Worm (Caenorhabditis elegans) whole organism, L1 larva: ENCODE measurements around the gene T26H5.8.

ENCODE experiments used
- C04F5.9 ChIP-seq: sonication (generic microtip); optimal IDR thresholded peaks from 2 replicates; lab custom pipeline; 2016; ENCODE audit warnings: missing genetic modification characterization, missing compliant biosample characterization
- Y116A8C.19 ChIP-seq: sonication (generic microtip); optimal IDR thresholded peaks from 2 replicates; lab custom pipeline; 2016; ENCODE audit warnings: missing compliant biosample characterization, missing genetic modification characterization, borderline replicate concordance
- aha-1 ChIP-seq: fragments of 150-350 bp; optimal IDR thresholded peaks from 2 replicates; lab custom pipeline; 2014; ENCODE audit warnings: missing biosample characterization, missing genetic modification characterization
- aly-2 ChIP-seq: fragments of 150-350 bp; optimal IDR thresholded peaks from 2 replicates; lab custom pipeline; 2014; ENCODE audit warnings: missing biosample characterization, missing genetic modification characterization
- blmp-1 ChIP-seq: fragments of 150-350 bp; optimal IDR thresholded peaks from 2 replicates; lab custom pipeline; 2014; ENCODE audit warnings: missing biosample characterization, missing genetic modification characterization
- ceh-63 ChIP-seq: fragments of 200-800 bp; sonication (Bioruptor generic); optimal IDR thresholded peaks from 2 replicates; lab custom pipeline; 2018; ENCODE audit warnings: mild to moderate bottlenecking, missing genetic modification characterization, missing compliant biosample characterization
- ceh-8 ChIP-seq: fragments of 200-800 bp; sonication (Bioruptor generic); optimal IDR thresholded peaks from 2 replicates; lab custom pipeline; 2018; ENCODE audit warnings: mild to moderate bottlenecking, missing genetic modification characterization, moderate library complexity, missing compliant biosample characterization
- ceh-82 ChIP-seq, 3 experiments: fragments of 150-350 bp in 1 of 3; sonication (generic microtip) in 2 of 3; optimal IDR thresholded peaks; 2 replicates each; lab custom pipeline; 2014 to 2017; ENCODE audit warnings: missing biosample characterization in 3 of 3, missing genetic modification characterization in 3 of 3
- ceh-88 ChIP-seq: fragments of 200-800 bp; sonication (Bioruptor generic); IDR thresholded peaks from 2 replicates; pipeline ENCODE4 v1.3.6; 2022; ENCODE audit warnings: missing genetic modification characterization, missing compliant biosample characterization
- ces-1 ChIP-seq: fragments of 150-350 bp; optimal IDR thresholded peaks from 2 replicates; lab custom pipeline; 2014; ENCODE audit warnings: missing biosample characterization, missing genetic modification reagents, missing genetic modification characterization
- efl-1 ChIP-seq, 4 experiments: fragments of 150-350 bp; optimal IDR thresholded peaks in 3 of 4; peaks in 1 of 4; 1 replicate in 1 of 4; 2 replicates in 3 of 4; lab custom pipeline; 2014; ENCODE audit warnings: missing biosample characterization in 2 of 4, missing genetic modification characterization in 2 of 4, missing genetic modification reagents in 2 of 4
- efl-3 ChIP-seq: fragments of 200-800 bp; sonication (Bioruptor generic); optimal IDR thresholded peaks from 2 replicates; lab custom pipeline; 2018; ENCODE audit warnings: mild to moderate bottlenecking, missing genetic modification characterization, missing compliant biosample characterization
- egl-13 ChIP-seq: sonication (generic microtip); optimal IDR thresholded peaks from 2 replicates; lab custom pipeline; 2016; ENCODE audit warnings: missing genotype, missing genetic modification reagents, missing genetic modification characterization, missing compliant biosample characterization
- egl-27 ChIP-seq, 2 experiments: fragments of 150-350 bp in 1 of 2; sonication (generic microtip); optimal IDR thresholded peaks; 3 replicates each; lab custom pipeline; 2017 to 2018; ENCODE audit warnings: missing biosample characterization in 2 of 2, missing genetic modification characterization in 2 of 2, missing genetic modification reagents in 2 of 2
- elt-2 ChIP-seq: sonication (generic microtip); optimal IDR thresholded peaks from 2 replicates; lab custom pipeline; 2016; ENCODE audit warnings: missing genetic modification characterization, mild to moderate bottlenecking, inconsistent platforms, missing compliant biosample characterization, missing genetic modification reagents
- elt-3 ChIP-seq, 6 experiments: fragments of 150-350 bp in 1 of 6; sonication (generic microtip); optimal IDR thresholded peaks; 2 replicates each; lab custom pipeline; 2017 to 2018; ENCODE audit warnings: missing biosample characterization in 6 of 6, missing genetic modification characterization in 6 of 6, inconsistent platforms in 1 of 6
- ets-5 ChIP-seq: fragments of 200-800 bp; sonication (Bioruptor generic); IDR thresholded peaks from 2 replicates; pipeline ENCODE4 v1.3.6; 2022; ENCODE audit warnings: missing genetic modification characterization, missing compliant biosample characterization
- fkh-4 ChIP-seq: sonication (generic microtip); optimal IDR thresholded peaks from 2 replicates; lab custom pipeline; 2016; ENCODE audit warnings: missing compliant biosample characterization, missing genetic modification characterization, borderline replicate concordance
- hlh-4 ChIP-seq: sonication (generic microtip); optimal IDR thresholded peaks from 2 replicates; lab custom pipeline; 2016; ENCODE audit warnings: mild to moderate bottlenecking, missing genetic modification characterization, missing compliant biosample characterization
- jun-1 ChIP-seq: fragments of 150-350 bp; optimal IDR thresholded peaks from 2 replicates; lab custom pipeline; 2014; ENCODE audit warnings: missing biosample characterization, missing genetic modification reagents, missing genetic modification characterization
- lin-13 ChIP-seq: fragments of 150-350 bp; optimal IDR thresholded peaks from 2 replicates; lab custom pipeline; 2014; ENCODE audit warnings: missing biosample characterization, missing genetic modification reagents, missing genetic modification characterization
- lin-14 ChIP-seq: fragments of 200-800 bp; sonication (Bioruptor generic); optimal IDR thresholded peaks from 2 replicates; lab custom pipeline; 2018; ENCODE audit warnings: mild to moderate bottlenecking, missing genetic modification characterization, moderate library complexity, missing compliant biosample characterization
- lin-39 ChIP-seq: fragments of 150-350 bp; optimal IDR thresholded peaks from 2 replicates; lab custom pipeline; 2014; ENCODE audit warnings: missing biosample characterization, missing genetic modification reagents, missing genetic modification characterization
- lsy-2 ChIP-seq, 2 experiments: fragments of 150-350 bp; optimal IDR thresholded peaks; 2 replicates each; lab custom pipeline; 2014; ENCODE audit warnings: missing biosample characterization in 2 of 2, missing genetic modification characterization in 2 of 2
- mab-9 ChIP-seq: fragments of 200-800 bp; sonication (Bioruptor generic); IDR thresholded peaks from 2 replicates; pipeline ENCODE4 v1.3.6; 2022; ENCODE audit warnings: missing genetic modification reagents, missing genetic modification characterization, missing compliant biosample characterization
- mef-2 ChIP-seq: fragments of 150-350 bp; optimal IDR thresholded peaks from 2 replicates; lab custom pipeline; 2014; ENCODE audit warnings: missing biosample characterization, missing genetic modification characterization
- mep-1 ChIP-seq: fragments of 150-350 bp; optimal IDR thresholded peaks from 2 replicates; lab custom pipeline; 2014; ENCODE audit warnings: missing biosample characterization, missing genetic modification characterization
- nhr-11 ChIP-seq: fragments of 150-350 bp; optimal IDR thresholded peaks from 2 replicates; lab custom pipeline; 2014; ENCODE audit warnings: missing biosample characterization, missing genetic modification characterization
- nhr-19 ChIP-seq: fragments of 200-800 bp; sonication (Bioruptor generic); conservative IDR thresholded peaks from 2 replicates; pipeline ENCODE4 v1.3.6; 2022; ENCODE audit warnings: missing genetic modification characterization, missing compliant biosample characterization
- nhr-20 ChIP-seq: sonication (generic microtip); optimal IDR thresholded peaks from 2 replicates; lab custom pipeline; 2016; ENCODE audit warnings: mild to moderate bottlenecking, missing genetic modification characterization, missing compliant biosample characterization
- nhr-237 ChIP-seq: fragments of 150-350 bp; optimal IDR thresholded peaks from 2 replicates; lab custom pipeline; 2014; ENCODE audit warnings: missing biosample characterization, missing genetic modification characterization
- nhr-47 ChIP-seq: sonication (generic microtip); optimal IDR thresholded peaks from 2 replicates; lab custom pipeline; 2016; ENCODE audit warnings: mild to moderate bottlenecking, missing genetic modification characterization, moderate library complexity, missing compliant biosample characterization
- nhr-85 ChIP-seq: sonication (generic microtip); peaks from one replicate; lab custom pipeline; 2016; ENCODE audit warnings: missing genetic modification characterization, inconsistent platforms, missing compliant biosample characterization
- pag-3 ChIP-seq: sonication (generic microtip); optimal IDR thresholded peaks from 2 replicates; lab custom pipeline; 2017; ENCODE audit warnings: missing genetic modification characterization, mild to moderate bottlenecking, missing compliant biosample characterization, antibody characterized with exemption, borderline replicate concordance; ENCODE audit not compliant: insufficient read depth
- pax-3 ChIP-seq: fragments of 200-800 bp; sonication (Bioruptor generic); optimal IDR thresholded peaks from 2 replicates; lab custom pipeline; 2018; ENCODE audit warnings: mild to moderate bottlenecking, missing genetic modification characterization, moderate library complexity, missing compliant biosample characterization
- pqm-1 ChIP-seq: sonication (generic microtip); optimal IDR thresholded peaks from 3 replicates; lab custom pipeline; 2017; ENCODE audit warnings: missing biosample characterization, missing genetic modification characterization
- rnt-1 ChIP-seq: sonication (generic microtip); optimal IDR thresholded peaks from 2 replicates; lab custom pipeline; 2016; ENCODE audit warnings: mild to moderate bottlenecking, missing genetic modification characterization, moderate library complexity, missing compliant biosample characterization
- skn-1 ChIP-seq: fragments of 150-350 bp; optimal IDR thresholded peaks from 2 replicates; lab custom pipeline; 2014; ENCODE audit warnings: missing biosample characterization, missing genetic modification characterization
- snpc-4 ChIP-seq: fragments of 150-350 bp; optimal IDR thresholded peaks from 2 replicates; lab custom pipeline; 2014; ENCODE audit warnings: missing biosample characterization, missing genetic modification characterization
- sptf-1 ChIP-seq: fragments of 150-350 bp; optimal IDR thresholded peaks from 2 replicates; lab custom pipeline; 2014; ENCODE audit warnings: missing biosample characterization, missing genetic modification characterization
- sup-37 ChIP-seq: fragments of 200-800 bp; sonication (Bioruptor generic); optimal IDR thresholded peaks from 2 replicates; lab custom pipeline; 2018; ENCODE audit warnings: mild to moderate bottlenecking, missing genetic modification characterization, missing compliant biosample characterization
- swsn-7 ChIP-seq: sonication (generic microtip); optimal IDR thresholded peaks from 2 replicates; lab custom pipeline; 2016; ENCODE audit warnings: missing genetic modification characterization, missing compliant biosample characterization
- tlp-1 ChIP-seq: fragments of 150-350 bp; optimal IDR thresholded peaks from 2 replicates; lab custom pipeline; 2014; ENCODE audit warnings: missing biosample characterization, missing genetic modification characterization
- unc-30 ChIP-seq: sonication (generic microtip); optimal IDR thresholded peaks from 2 replicates; lab custom pipeline; 2017; ENCODE audit warnings: missing biosample characterization, missing genetic modification characterization
- unc-62 ChIP-seq: fragments of 150-350 bp; optimal IDR thresholded peaks from 2 replicates; lab custom pipeline; 2014; ENCODE audit warnings: missing biosample characterization, missing genetic modification reagents, missing genetic modification characterization
- unc-86 ChIP-seq: sonication (generic microtip); optimal IDR thresholded peaks from 2 replicates; lab custom pipeline; 2016; ENCODE audit warnings: missing genetic modification characterization, missing compliant biosample characterization
- vab-15 ChIP-seq: sonication (generic microtip); optimal IDR thresholded peaks from 2 replicates; lab custom pipeline; 2017; ENCODE audit warnings: missing genotype, mild to moderate bottlenecking, missing genetic modification characterization, missing compliant biosample characterization
- xbp-1 ChIP-seq: sonication (generic microtip); optimal IDR thresholded peaks from 2 replicates; lab custom pipeline; 2016; ENCODE audit warnings: missing genetic modification characterization, missing compliant biosample characterization
- zag-1 ChIP-seq: fragments of 150-350 bp; optimal IDR thresholded peaks from 2 replicates; lab custom pipeline; 2014; ENCODE audit warnings: missing biosample characterization, missing genetic modification characterization
- zip-4 ChIP-seq: fragments of 200-800 bp; sonication (Bioruptor generic); optimal IDR thresholded peaks from 2 replicates; lab custom pipeline; 2018; ENCODE audit warnings: mild to moderate bottlenecking, missing genetic modification characterization, moderate library complexity, missing compliant biosample characterization
- ztf-11 ChIP-seq, 2 experiments: sonication (generic microtip); optimal IDR thresholded peaks; 2 replicates each; lab custom pipeline; 2016 to 2017; ENCODE audit warnings: missing genetic modification characterization in 2 of 2, missing biosample characterization in 1 of 2, missing compliant biosample characterization in 1 of 2

The T26H5.8 gene

ce11 chrV:15465032-15465727 lies 32.7 kb upstream of the T26H5.8 start, which contains the start of gene pqn-71:
Gene pqn-71, plus strand, starts transcription at chrV:15465677.
- TF ChIP-seq ets-5 (GFP tag; lab: Robert Waterston, UW), result no peak
- no peak for TF ChIP-seq sptf-1
- peak; percentile 83 for TF ChIP-seq jun-1 (tag; lab: Kevin White, UChicago)
- no peak for TF ChIP-seq fkh-4 (tag; lab: Kevin White, UChicago)
- peak; percentile 49 for TF ChIP-seq skn-1 (tag; lab: Kevin White, UChicago)
- peak in 2 of 6 experiments; percentile 45 to 72 for TF ChIP-seq elt-3 (tag; optimal IDR thresholded peaks at IDR 0.05; lab: Kevin White, UChicago)
- peak; percentile 2 for TF ChIP-seq vab-15 (tag; lab: Kevin White, UChicago)
- peak; percentile 85 for TF ChIP-seq nhr-20 (tag; lab: Kevin White, UChicago)
- peak; percentile 41 for TF ChIP-seq sup-37
- no peak for TF ChIP-seq mef-2 (tag; lab: Kevin White, UChicago)
- peak; percentile 72 for TF ChIP-seq egl-13 (tag; lab: Kevin White, UChicago)
- TF ChIP-seq nhr-237 (tag; lab: Kevin White, UChicago), result no peak
- TF ChIP-seq ceh-88 (GFP tag; lab: Robert Waterston, UW), result 0 out of 2 replicates have a peak, but pooled peaks have one; percentile 43
- peak; percentile 54 for TF ChIP-seq lin-13 (GFP tag; lab: Kevin White, UChicago)
- TF ChIP-seq nhr-11, result no peak
- TF ChIP-seq pag-3, result no peak
- TF ChIP-seq zip-4 (GFP tag; lab: Kevin White, UChicago), result peak; percentile 33
- peak; percentile 39 for TF ChIP-seq aly-2 (tag; lab: Kevin White, UChicago)
- peak; percentile 64 for TF ChIP-seq pax-3 (tag; lab: Kevin White, UChicago)
- TF ChIP-seq lin-39, result no peak
- TF ChIP-seq elt-2 (tag; lab: Kevin White, UChicago), result peak; percentile 83
- TF ChIP-seq zag-1 (tag; lab: Kevin White, UChicago), result no peak
- TF ChIP-seq lin-14, result peak; percentile 77
- TF ChIP-seq swsn-7, result peak; percentile 78
- TF ChIP-seq C04F5.9 (tag; lab: Kevin White, UChicago), result peak; percentile 37
- TF ChIP-seq pqm-1 (tag; lab: Kevin White, UChicago), result no peak
- TF ChIP-seq snpc-4, result peak; percentile 55
- TF ChIP-seq xbp-1 (tag; lab: Kevin White, UChicago), result peak; percentile 65
- 0 out of 2 replicates have a peak, but pooled peaks have one; percentile 8 for TF ChIP-seq mab-9 (GFP tag; lab: Robert Waterston, UW)
- TF ChIP-seq efl-3 (GFP tag; lab: Kevin White, UChicago), result peak; percentile 22
- TF ChIP-seq unc-30, result no peak
- TF ChIP-seq ztf-11 (tag; optimal IDR thresholded peaks at IDR 0.05; lab: Kevin White, UChicago), result peak in 1 of 2 experiments; percentile 38
- TF ChIP-seq aha-1, result no peak
- no peak for TF ChIP-seq tlp-1 (tag; lab: Kevin White, UChicago)
- peak; percentile 42 to 68 for TF ChIP-seq efl-1 (optimal IDR thresholded peaks at IDR 0.05; lab: Kevin White, UChicago)
- TF ChIP-seq efl-1 (GFP tag; optimal IDR thresholded peaks at IDR 0.05 in 1 of 2; lab: Kevin White, UChicago), result peak; percentile 42 to 96
- peak; percentile 42 for TF ChIP-seq unc-86 (tag; lab: Kevin White, UChicago)
- no peak for TF ChIP-seq lsy-2 (tag; optimal IDR thresholded peaks at IDR 0.05; lab: Kevin White, UChicago)
- peak; percentile 80 for TF ChIP-seq nhr-19 (GFP tag; lab: Robert Waterston, UW)
- peak; percentile 56 for TF ChIP-seq rnt-1 (tag; lab: Kevin White, UChicago)
- peak; percentile 88 for TF ChIP-seq mep-1 (tag; lab: Kevin White, UChicago)
- no peak for TF ChIP-seq Y116A8C.19 (tag; lab: Kevin White, UChicago)
- peak; percentile 91 for TF ChIP-seq nhr-47 (tag; lab: Kevin White, UChicago)
- no peak for TF ChIP-seq hlh-4
- no peak for TF ChIP-seq egl-27 (tag; optimal IDR thresholded peaks at IDR 0.05; lab: Kevin White, UChicago)
- peak; percentile 86 for TF ChIP-seq nhr-85 (tag; lab: Kevin White, UChicago)
- no peak for TF ChIP-seq ceh-8
- no peak for TF ChIP-seq ces-1
- no peak for TF ChIP-seq unc-62 (GFP tag; lab: Kevin White, UChicago)
- no peak for TF ChIP-seq ceh-63 (GFP tag; lab: Kevin White, UChicago)
- peak; percentile 32 for TF ChIP-seq blmp-1 (tag; lab: Kevin White, UChicago)
- peak; percentile 41 to 65 (median 50) for TF ChIP-seq ceh-82 (tag; optimal IDR thresholded peaks at IDR 0.05; lab: Kevin White, UChicago)
